Worm (Caenorhabditis elegans): ENCODE measurements around the gene gst-14.

The gst-14 gene

DNA sequence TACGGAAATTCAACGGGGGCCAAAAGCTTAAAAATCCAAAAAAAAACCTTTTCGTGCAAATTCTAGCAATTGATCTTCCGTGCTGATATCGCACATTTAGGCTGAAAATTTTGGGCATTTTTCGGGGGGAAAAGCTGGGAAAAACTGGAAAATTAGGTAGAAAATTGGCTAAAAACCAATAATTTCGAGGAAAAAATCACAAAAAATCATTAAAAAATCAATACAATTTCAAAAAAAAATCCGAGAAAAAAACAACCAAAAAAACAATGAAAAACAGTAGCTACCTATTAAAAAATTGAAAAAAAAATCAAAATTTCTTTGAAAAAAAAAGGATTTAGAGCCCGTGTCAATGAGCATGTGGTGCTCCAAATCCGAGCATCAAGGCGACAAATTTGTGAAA lies 48.0 kb downstream of the gst-14 start, which contains the start of gene Y48E1B.3:
TSS of gene Y48E1B.3 (minus strand) at position 101 of the 400 bp plus-strand sequence.
- TF ChIP-seq lin-39 (tag; optimal IDR thresholded peaks at IDR 0.05): no peak
- no peak for TF ChIP-seq ama-1 (optimal IDR thresholded peaks at IDR 0.05)
- TF ChIP-seq nhr-23 (tag; optimal IDR thresholded peaks at IDR 0.05): no peak
- no peak for TF ChIP-seq snpc-4 (tag; optimal IDR thresholded peaks at IDR 0.05)

All from whole organism, L2 larva.